Worm (Caenorhabditis elegans) whole organism, midembryonic: ENCODE data around the gene ccdc-12.

Source experiments
- T22C8.4 ChIP-seq: fragments of 200-800 bp; sonication (Bioruptor generic); IDR thresholded peaks from 2 replicates; pipeline ENCODE4 v1.3.6; 2022; ENCODE audit warnings: missing genetic modification characterization, missing compliant biosample characterization
- cog-1 ChIP-seq: sonication (generic microtip); optimal IDR thresholded peaks from 2 replicates; lab custom pipeline; 2016; ENCODE audit warnings: missing genetic modification characterization, missing compliant biosample characterization
- flt-1 ChIP-seq: fragments of 200-800 bp; sonication (Bioruptor generic); IDR thresholded peaks from 2 replicates; pipeline ENCODE4 v1.3.6; 2022; ENCODE audit warnings: missing genetic modification characterization, missing compliant biosample characterization
- klf-2 ChIP-seq: fragments of 200-800 bp; sonication (Bioruptor generic); conservative IDR thresholded peaks from 2 replicates; pipeline ENCODE4 v1.3.6; 2022; ENCODE audit warnings: missing genetic modification reagents, missing genetic modification characterization, missing compliant biosample characterization
- med-1 ChIP-seq: sonication (generic microtip); optimal IDR thresholded peaks from 2 replicates; lab custom pipeline; 2017; ENCODE audit warnings: missing genetic modification characterization, mild to moderate bottlenecking, missing compliant biosample characterization, antibody characterized with exemption, missing genetic modification reagents; ENCODE audit not compliant: insufficient read depth
- ref-1 ChIP-seq: fragments of 200-800 bp; sonication (Bioruptor generic); conservative IDR thresholded peaks from 2 replicates; pipeline ENCODE4 v1.3.6; 2022; ENCODE audit warnings: missing genetic modification reagents, missing genetic modification characterization, missing compliant biosample characterization
- tab-1 ChIP-seq: fragments of 200-800 bp; sonication (Bioruptor generic); IDR thresholded peaks from 2 replicates; pipeline ENCODE4 v1.3.6; 2022; ENCODE audit warnings: missing genetic modification characterization, missing compliant biosample characterization
- ztf-23 ChIP-seq: fragments of 200-800 bp; sonication (Bioruptor generic); IDR thresholded peaks from 2 replicates; pipeline ENCODE4 v1.3.6; 2022; ENCODE audit warnings: missing genetic modification reagents, missing genetic modification characterization, missing compliant biosample characterization
- ztf-29 ChIP-seq: fragments of 200-800 bp; sonication (Bioruptor generic); IDR thresholded peaks from 2 replicates; pipeline ENCODE4 v1.3.6; 2022; ENCODE audit warnings: missing genetic modification reagents, missing genetic modification characterization, missing compliant biosample characterization

ccdc-12 gene

ce11 chrIV:2451655-2452054 is 43.3 kb downstream of the ccdc-12 start:
- TF ChIP-seq T22C8.4 (no peak), flt-1 (GFP tag; lab: Robert Waterston, UW) (no peak), med-1 (no peak), klf-2 (GFP tag; lab: Robert Waterston, UW) (no peak), ref-1 (GFP tag; lab: Robert Waterston, UW) (no peak), cog-1 (tag; lab: Kevin White, UChicago) (no peak), ztf-23 (no peak), tab-1 (GFP tag; lab: Robert Waterston, UW) (no peak), ztf-29 (GFP tag; lab: Robert Waterston, UW) (no peak)

ce11 chrIV:2451233-2451632 is 43.7 kb downstream of the ccdc-12 start, which contains the start of gene C45G7.13:
C45G7.13 (minus strand) TSS chrIV:2451333.
- no peak for TF ChIP-seq ztf-29 (GFP tag; lab: Robert Waterston, UW)
